Fruit fly (Drosophila melanogaster): ENCODE results near the gene CG14223.

Gene CG14223

dm6 chrX:19692951-19693698, 29.4 kb upstream of the CG14223 start, which contains the start of gene Mer (continued):
- TF ChIP-seq CG2678 (tag; optimal IDR thresholded peaks at IDR 0.05) (peak; percentile 88), Rx (GFP tag; IDR thresholded peaks at IDR 0.05) (peak; percentile 63), CG9215 (GFP tag; IDR thresholded peaks at IDR 0.05) (peak; percentile 66), Tbp (GFP tag; optimal IDR thresholded peaks at IDR 0.05) (no peak), CG32532 (GFP tag; IDR thresholded peaks at IDR 0.05) (peak; percentile 89), CG14050 (GFP tag; IDR thresholded peaks at IDR 0.05) (peak; percentile 80), E2f2 (GFP tag; IDR thresholded peaks at IDR 0.05) (peak; percentile 63; the same call in 1 of the 2 replicates), Lim3 (GFP tag; IDR thresholded peaks at IDR 0.05) (no peak), CG43689 (GFP tag; IDR thresholded peaks at IDR 0.05) (0 out of 2 replicates have a peak, but pooled peaks have one; percentile 31), lola (GFP tag; optimal IDR thresholded peaks at IDR 0.05) (peak in 1 of 3 experiments; percentile 74), CG1602 (GFP tag; optimal IDR thresholded peaks at IDR 0.05) (peak; percentile 64), dm (GFP tag; optimal IDR thresholded peaks at IDR 0.05) (peak; percentile 59), peb (GFP tag; IDR thresholded peaks at IDR 0.05) (peak; percentile 55; the same call in 1 of the 2 replicates), CG4820 (GFP tag; optimal IDR thresholded peaks at IDR 0.05) (peak; percentile 99), slbo (GFP tag; IDR thresholded peaks at IDR 0.05) (peak; percentile 87), unc-4 (GFP tag; IDR thresholded peaks at IDR 0.05; ENCODE audit: partially characterized antibody) (no peak), fd3F (GFP tag; optimal IDR thresholded peaks at IDR 0.05) (peak; percentile 74), Ets65A (GFP tag) (peak; percentile 97), PHDP (tag; optimal IDR thresholded peaks at IDR 0.05) (peak; percentile 89), Neu2 (GFP tag; optimal IDR thresholded peaks at IDR 0.05; ENCODE audit: borderline replicate concordance) (peak; percentile 62), mam (GFP tag; optimal IDR thresholded peaks at IDR 0.05) (peak; percentile 89), pho (GFP tag; optimal IDR thresholded peaks at IDR 0.05) (peak; percentile 72), CG13624 (GFP tag; optimal IDR thresholded peaks at IDR 0.05) (peak; percentile 88), Hr51 (GFP tag; optimal IDR thresholded peaks at IDR 0.05) (peak; percentile 82 to 88), Dbx (GFP tag; IDR thresholded peaks at IDR 0.05) (peak; percentile 80; the same call in 2 of the 3 replicates), Six4 (GFP tag; optimal IDR thresholded peaks at IDR 0.05) (peak; percentile 78), sqz (GFP tag; optimal IDR thresholded peaks at IDR 0.05) (no peak), CG16863 (GFP tag; optimal IDR thresholded peaks at IDR 0.05) (peak; percentile 85), CG11696 (GFP tag; IDR thresholded peaks at IDR 0.05) (no peak), sens-2 (GFP tag; IDR thresholded peaks at IDR 0.05) (0 out of 2 replicates have a peak, but pooled peaks have one; percentile 58), CG34422 (GFP tag; IDR thresholded peaks at IDR 0.05) (peak; percentile 88), B-H2 (GFP tag; optimal IDR thresholded peaks at IDR 0.05) (peak; percentile 66), Dll (GFP tag; IDR thresholded peaks at IDR 0.05; ENCODE audit: partially characterized antibody) (no peak), CG12299 (tag; optimal IDR thresholded peaks at IDR 0.05) (peak; percentile 84), CG6683 (GFP tag; optimal IDR thresholded peaks at IDR 0.05) (peak; percentile 58), CG7745 (tag; optimal IDR thresholded peaks at IDR 0.05) (no peak), insv (GFP tag; optimal IDR thresholded peaks at IDR 0.05) (peak in 1 of 2 experiments; percentile 45), CTCF (GFP tag; optimal IDR thresholded peaks at IDR 0.05) (peak; percentile 12), zen (tag; optimal IDR thresholded peaks at IDR 0.05) (peak; percentile 61), Spps (tag; optimal IDR thresholded peaks at IDR 0.05) (peak; percentile 56), ab (GFP tag; optimal IDR thresholded peaks at IDR 0.05) (peak; percentile 57), caup (GFP tag; optimal IDR thresholded peaks at IDR 0.05; ENCODE audit: severe bottlenecking) (peak; percentile 89), BEAF-32 (GFP tag; optimal IDR thresholded peaks at IDR 0.05) (peak; percentile 34), CG34376 (GFP tag; optimal IDR thresholded peaks at IDR 0.05) (peak; percentile 90), fd96Cb (tag; optimal IDR thresholded peaks at IDR 0.05) (peak; percentile 73), Lpt (GFP tag; optimal IDR thresholded peaks at IDR 0.05) (no peak), CG12236 (GFP tag; optimal IDR thresholded peaks at IDR 0.05) (peak; percentile 51), z (GFP tag; IDR thresholded peaks at IDR 0.05) (no peak), HLH4C (GFP tag; IDR thresholded peaks at IDR 0.05; ENCODE audit: partially characterized antibody) (no peak)

All from whole organism, embryonic.